Worm (Caenorhabditis elegans): ENCODE measurements around the gene mans-2.

The mans-2 gene

DNA sequence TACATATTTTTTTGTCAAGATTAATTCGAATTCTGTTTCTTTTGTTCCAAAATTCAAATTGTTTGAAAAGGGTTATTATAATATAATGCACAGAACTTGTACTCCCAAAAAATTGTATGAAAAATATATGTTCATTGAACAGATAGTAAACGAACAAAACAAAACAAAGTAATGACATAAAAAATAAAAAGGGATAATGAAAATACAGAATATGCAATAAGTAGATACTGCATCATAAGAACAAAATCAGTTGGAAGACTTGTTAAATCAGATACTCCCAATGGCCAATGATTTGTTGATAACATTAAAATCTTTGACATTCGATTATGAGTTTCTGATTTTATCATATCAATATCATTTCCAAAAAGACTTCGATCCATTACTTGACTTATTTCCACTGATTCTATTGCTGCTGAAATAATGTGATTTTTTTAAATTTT, 19.2 kb upstream of the mans-2 start (continued):
- TF ChIP-seq ztf-3 (GFP tag; optimal IDR thresholded peaks at IDR 0.05) (no peak), gei-17 (GFP tag; optimal IDR thresholded peaks at IDR 0.05) (peak; percentile 28), ztf-28 (GFP tag; IDR thresholded peaks at IDR 0.05) (no peak), bed-2 (GFP tag; IDR thresholded peaks at IDR 0.05) (no peak), B0019.2 (GFP tag; conservative IDR thresholded peaks at IDR 0.05) (no peak), repo-1 (tag; optimal IDR thresholded peaks at IDR 0.05) (peak; percentile 78), pha-4 (tag; optimal IDR thresholded peaks at IDR 0.05) (no peak), Y67H2A.10 (GFP tag; conservative IDR thresholded peaks at IDR 0.05) (no peak), nhr-90 (tag; optimal IDR thresholded peaks at IDR 0.05) (no peak), sptf-2 (GFP tag; optimal IDR thresholded peaks at IDR 0.05) (no peak), F22D6.2 (tag; optimal IDR thresholded peaks at IDR 0.05) (no peak), madf-6 (GFP tag; IDR thresholded peaks at IDR 0.05) (peak; percentile 40; the same call in 1 of the 2 replicates), aptf-2 (GFP tag; conservative IDR thresholded peaks at IDR 0.05) (no peak), C17E4.6 (GFP tag; IDR thresholded peaks at IDR 0.05) (no peak), egrh-3 (GFP tag; IDR thresholded peaks at IDR 0.05) (no peak), B0035.1 (tag; optimal IDR thresholded peaks at IDR 0.05) (no peak), cebp-1 (GFP tag; IDR thresholded peaks at IDR 0.05) (no peak), cebp-1 (tag; optimal IDR thresholded peaks at IDR 0.05) (peak; percentile 29), bed-1 (GFP tag; IDR thresholded peaks at IDR 0.05) (no peak), dpff-1 (tag; optimal IDR thresholded peaks at IDR 0.05) (no peak), ztf-6 (GFP tag; IDR thresholded peaks at IDR 0.05) (no peak), tlf-1 (GFP tag; optimal IDR thresholded peaks at IDR 0.05) (peak; percentile 73), Y53G8AR.9 (GFP tag; conservative IDR thresholded peaks at IDR 0.05) (peak; percentile 96), hsf-1 (GFP tag; IDR thresholded peaks at IDR 0.05) (0 out of 2 replicates have a peak, but pooled peaks have one; percentile 41), ama-1 (optimal IDR thresholded peaks at IDR 0.05) (no peak), ama-1 (GFP tag; optimal IDR thresholded peaks at IDR 0.05) (no peak), ceh-100 (GFP tag; IDR thresholded peaks at IDR 0.05) (no peak), hmg-20 (GFP tag; IDR thresholded peaks at IDR 0.05) (no peak), snpc-1.3 (tag; optimal IDR thresholded peaks at IDR 0.05; ENCODE audit: insufficient read depth) (no peak), F39B2.1 (GFP tag; IDR thresholded peaks at IDR 0.05) (no peak), madf-8 (GFP tag; conservative IDR thresholded peaks at IDR 0.05) (no peak), ztf-26 (tag; optimal IDR thresholded peaks at IDR 0.05) (peak; percentile 3), B0261.1 (tag; optimal IDR thresholded peaks at IDR 0.05) (no peak), F37B4.10 (GFP tag; IDR thresholded peaks at IDR 0.05) (no peak), F10E7.11 (tag; optimal IDR thresholded peaks at IDR 0.05) (no peak), snpc-3.4 (tag; optimal IDR thresholded peaks at IDR 0.05) (no peak), athp-1 (tag; optimal IDR thresholded peaks at IDR 0.05) (no peak), egl-44 (GFP tag; IDR thresholded peaks at IDR 0.05) (no peak), lsy-27 (tag; optimal IDR thresholded peaks at IDR 0.05; ENCODE audit: borderline replicate concordance, insufficient read depth) (no peak), efl-1 (GFP tag; optimal IDR thresholded peaks at IDR 0.05) (no peak), tbx-9 (tag; optimal IDR thresholded peaks at IDR 0.05; ENCODE audit: borderline replicate concordance) (no peak), lin-26 (GFP tag; IDR thresholded peaks at IDR 0.05) (no peak), fkh-3 (tag; optimal IDR thresholded peaks at IDR 0.05) (no peak), unc-62 (GFP tag; optimal IDR thresholded peaks at IDR 0.05) (no peak), hrde-1 (tag; optimal IDR thresholded peaks at IDR 0.05; ENCODE audit: borderline replicate concordance) (no peak), dpl-1 (GFP tag; optimal IDR thresholded peaks at IDR 0.05) (no peak), ekl-4 (GFP tag; IDR thresholded peaks at IDR 0.05) (peak; percentile 82), ztf-18 (tag; optimal IDR thresholded peaks at IDR 0.05) (no peak), nfyb-1 (GFP tag; IDR thresholded peaks at IDR 0.05) (peak; percentile 73; the same call in 1 of the 2 replicates)
